Fruit fly (Drosophila melanogaster): ENCODE results near the gene Dh44.

DNA sequence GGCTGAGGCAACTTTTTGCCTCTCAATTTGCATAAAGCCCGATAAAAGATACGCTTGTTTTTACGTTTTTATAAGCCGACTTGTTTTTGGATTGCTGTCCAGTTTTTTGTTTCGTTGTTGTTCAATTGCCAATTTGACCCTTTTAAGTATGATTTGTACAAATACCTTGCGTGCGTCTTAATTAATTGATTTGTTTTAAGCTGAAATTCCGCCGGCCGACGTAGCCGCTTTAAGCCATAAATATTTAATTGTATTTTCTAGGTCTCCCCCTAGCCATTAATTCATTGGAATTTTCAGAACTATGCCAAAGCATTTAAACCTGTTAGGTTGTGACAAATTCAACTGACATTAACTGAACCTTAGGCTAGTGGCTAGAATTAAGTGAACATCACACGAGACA is 41.4 kb upstream of the Dh44 start:
- no peak for TF ChIP-seq Sin3A (optimal IDR thresholded peaks at IDR 0.05)
- no peak for TF ChIP-seq insv (optimal IDR thresholded peaks at IDR 0.05)
- TF ChIP-seq psq (optimal IDR thresholded peaks at IDR 0.05), result no peak
- TF ChIP-seq h (optimal IDR thresholded peaks at IDR 0.05), result no peak
- TF ChIP-seq ttk (optimal IDR thresholded peaks at IDR 0.05), result no peak
- TF ChIP-seq Myc (optimal IDR thresholded peaks at IDR 0.05), result no peak

All from Kc167 (cell line).